Worm (Caenorhabditis elegans): ENCODE data around the gene F41E6.1.

ce11 chrV:8631277-8631765 lies 8.9 kb downstream of the F41E6.1 start, which contains the start of gene atg-18:
- no peak for TF ChIP-seq ama-1 (optimal IDR thresholded peaks at IDR 0.05)
- TF ChIP-seq aly-1 (tag; optimal IDR thresholded peaks at IDR 0.05): peak; percentile 43
- TF ChIP-seq pes-1 (GFP tag; IDR thresholded peaks at IDR 0.05): peak; percentile 67
- peak; percentile 71; the same call in 1 of the 2 replicates for TF ChIP-seq tbx-11 (GFP tag; IDR thresholded peaks at IDR 0.05)
- peak; percentile 73 for TF ChIP-seq sea-1 (GFP tag; conservative IDR thresholded peaks at IDR 0.05)
- TF ChIP-seq hnd-1 (tag; optimal IDR thresholded peaks at IDR 0.05): peak; percentile 28
- TF ChIP-seq ets-7 (tag; optimal IDR thresholded peaks at IDR 0.05): peak; percentile 33
- TF ChIP-seq B0310.2 (tag; optimal IDR thresholded peaks at IDR 0.05): no peak
- no peak; the same call in 1 of the 2 replicates for TF ChIP-seq flt-1 (GFP tag; IDR thresholded peaks at IDR 0.05)
- TF ChIP-seq tbx-37 (GFP tag; conservative IDR thresholded peaks at IDR 0.05): peak; percentile 20; the same call in 1 of the 2 replicates
- no peak for TF ChIP-seq hmg-4 (GFP tag; optimal IDR thresholded peaks at IDR 0.05)
- peak; percentile 23 for TF ChIP-seq ceh-36 (tag; optimal IDR thresholded peaks at IDR 0.05)
- no peak for TF ChIP-seq ceh-13 (GFP tag; optimal IDR thresholded peaks at IDR 0.05)
- peak; percentile 65; the same call in 1 of the 2 replicates for TF ChIP-seq scrt-1 (GFP tag; IDR thresholded peaks at IDR 0.05)
